Worm (Caenorhabditis elegans) whole organism, dauer: ENCODE measurements around the gene nxf-1.

ENCODE experiments used
- unc-62 ChIP-seq: sonication (generic microtip); optimal IDR thresholded peaks from 2 replicates; lab custom pipeline; 2017; ENCODE audit warnings: missing biosample characterization, missing genetic modification reagents, missing genetic modification characterization

The nxf-1 gene

DNA sequence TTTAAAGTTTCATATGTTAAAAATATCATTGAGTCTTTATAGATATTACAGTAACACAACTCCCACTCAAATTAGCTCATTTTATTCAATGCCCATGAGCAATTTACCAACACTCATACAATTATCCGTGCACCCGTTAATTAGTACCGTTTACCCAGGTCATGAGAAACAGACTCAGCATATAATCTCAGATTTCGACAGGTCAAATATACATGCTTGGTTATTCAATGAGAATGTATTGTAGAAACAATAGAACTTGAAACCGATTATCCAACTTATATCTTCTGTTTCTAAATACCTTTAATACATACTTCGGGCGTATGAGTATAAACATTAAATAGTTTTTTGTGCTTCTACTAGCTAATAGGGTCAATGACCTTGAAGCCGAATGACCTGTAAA is 21.4 kb upstream of the nxf-1 start:
- TF ChIP-seq unc-62 (GFP tag; lab: Kevin White, UChicago), result no peak

DNA sequence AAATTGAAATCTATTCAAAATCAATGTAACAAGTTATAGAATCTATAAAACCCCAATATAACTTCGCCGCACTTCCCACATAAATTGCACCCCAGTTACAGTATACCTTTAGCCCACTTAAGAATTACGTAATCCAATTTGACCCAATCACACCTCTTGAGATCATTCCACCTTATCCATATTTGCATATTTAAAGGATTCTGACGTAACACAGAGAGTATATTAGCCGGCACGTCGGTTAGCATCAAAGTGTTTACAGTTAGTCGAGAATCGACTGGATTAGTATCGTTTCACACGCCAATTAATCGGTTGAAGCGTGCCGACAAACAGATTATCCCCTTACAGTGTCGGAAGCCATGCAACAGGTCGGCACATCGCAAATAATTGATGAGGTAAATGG is 18.8 kb upstream of the nxf-1 start:
- TF ChIP-seq unc-62 (GFP tag; lab: Kevin White, UChicago), result no peak

DNA sequence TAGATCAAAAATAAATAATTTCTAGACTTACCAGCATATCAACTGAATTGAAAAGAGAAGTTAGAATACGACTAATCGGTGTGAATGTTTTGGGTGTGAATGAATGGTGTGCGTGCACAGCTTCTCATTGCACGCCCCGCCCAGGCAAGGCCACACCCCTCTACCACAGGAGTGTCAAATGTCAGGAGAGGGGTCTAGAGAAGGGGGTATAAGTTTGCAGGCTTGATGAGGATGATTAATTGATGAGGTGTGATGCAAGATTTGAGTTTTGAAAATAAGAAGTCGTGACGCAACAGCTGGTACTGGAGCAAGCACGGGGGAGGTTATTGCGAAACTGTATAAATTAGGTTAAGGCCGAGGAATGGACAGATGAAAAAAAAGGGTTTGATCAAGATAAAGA is 17.4 kb upstream of the nxf-1 start, which contains the start of gene egl-1:
Gene egl-1 (minus strand): TSS at position 101 of the 400 bp plus-strand sequence.
- no peak for TF ChIP-seq unc-62 (GFP tag; lab: Kevin White, UChicago)

DNA sequence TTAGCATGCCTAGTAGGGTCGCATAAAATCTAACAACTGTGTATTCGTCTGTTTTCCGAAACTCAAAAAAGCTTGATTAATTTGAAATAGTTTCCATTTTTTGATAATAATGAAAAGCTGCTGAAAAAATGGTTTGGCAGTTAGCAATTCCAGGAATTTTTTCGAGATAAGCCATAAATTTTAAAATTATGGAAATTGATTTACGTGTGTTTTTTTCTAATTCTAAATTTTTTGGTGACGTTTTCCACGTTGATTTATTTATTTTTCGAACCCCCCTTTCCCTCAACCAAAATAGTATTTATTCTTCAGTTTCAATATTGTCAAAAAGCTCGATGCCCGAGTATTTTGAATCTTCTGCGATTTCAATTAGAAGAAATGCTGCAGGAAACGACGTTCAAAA is 14.1 kb upstream of the nxf-1 start, which contains the start of gene F23B12.1:
Gene F23B12.1 (plus strand): TSS at position 301 of the 400 bp plus-strand sequence.
- TF ChIP-seq unc-62 (GFP tag; lab: Kevin White, UChicago), result no peak

DNA sequence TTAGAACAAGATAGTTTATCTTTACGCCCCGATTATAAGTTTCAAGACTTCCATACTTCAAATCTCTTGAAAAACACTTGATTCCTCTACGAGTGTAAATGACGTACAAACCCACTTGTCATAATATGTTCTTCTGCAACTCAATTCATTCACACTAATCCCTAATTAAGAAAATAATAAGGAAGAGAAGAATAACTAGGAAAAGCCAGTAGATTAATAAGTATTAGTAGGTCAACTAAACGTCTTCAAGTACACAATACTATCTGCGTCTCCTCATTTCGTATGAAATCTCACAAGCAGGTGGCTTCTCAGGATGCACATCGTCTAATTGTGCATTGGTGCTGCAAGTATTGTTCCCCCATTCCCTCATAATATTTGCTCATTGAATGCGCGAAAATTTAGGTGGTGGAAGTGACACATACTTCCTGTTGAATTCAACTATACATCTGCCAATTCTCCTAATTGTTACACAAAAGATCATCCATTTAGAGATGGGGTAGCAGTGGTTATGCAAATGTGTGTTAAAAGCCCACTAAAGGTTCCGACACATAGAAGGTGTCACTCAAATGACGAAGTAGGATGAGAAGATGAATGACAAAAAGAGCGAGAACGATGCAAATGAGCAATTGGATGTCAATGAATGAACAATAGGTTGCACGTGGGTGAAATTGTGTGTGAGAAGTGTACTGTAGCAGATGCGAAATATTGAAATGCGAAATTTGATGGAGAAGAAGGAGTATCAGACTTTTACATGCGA is 12.4 kb upstream of the nxf-1 start:
- TF ChIP-seq unc-62 (GFP tag; lab: Kevin White, UChicago), result no peak

DNA sequence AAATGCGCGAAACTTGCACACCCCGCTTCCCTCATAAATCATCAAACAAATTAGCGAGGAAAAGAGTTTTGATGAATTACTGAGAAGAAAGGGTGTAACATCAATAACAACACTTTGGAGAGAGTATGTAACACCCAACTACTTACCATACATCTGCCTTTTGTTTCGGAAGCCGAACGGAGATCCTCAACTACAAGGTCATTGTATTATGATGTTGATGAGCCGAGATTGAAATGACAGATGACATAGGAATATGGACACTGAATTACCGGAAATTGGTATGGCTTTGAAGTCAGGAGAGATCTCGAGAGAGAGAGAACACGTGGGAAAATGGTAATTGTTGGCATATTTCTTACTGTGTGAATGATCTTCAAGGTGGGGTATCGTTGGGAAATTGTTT is 11.2 kb upstream of the nxf-1 start:
- TF ChIP-seq unc-62 (GFP tag; lab: Kevin White, UChicago), result no peak

DNA sequence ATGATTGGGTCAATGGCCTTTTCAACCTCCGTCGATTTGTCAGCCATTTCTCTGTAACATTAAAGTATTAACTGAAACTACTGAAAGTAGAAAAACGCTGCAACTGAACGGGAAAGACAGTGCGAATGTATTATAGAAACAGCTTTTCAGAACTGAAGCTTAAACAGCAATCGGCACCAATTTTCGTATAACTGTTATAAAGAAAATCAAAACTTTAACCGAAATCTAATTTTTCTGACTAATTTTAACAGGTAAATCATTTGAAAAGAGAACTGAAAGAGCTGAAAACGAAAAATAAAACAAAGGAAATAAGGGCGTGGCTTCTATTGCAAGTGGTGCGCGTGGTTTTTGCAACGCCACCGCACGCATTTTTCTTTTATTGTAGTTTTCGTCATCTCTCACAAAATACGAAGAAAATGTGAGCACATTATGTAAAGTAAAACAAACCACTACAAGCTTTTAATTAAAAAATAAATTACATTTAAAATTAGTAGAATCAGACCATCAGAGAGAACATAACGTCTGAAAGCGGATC is 10.2 kb upstream of the nxf-1 start, which contains the start of gene rrsr-1:
Gene rrsr-1 (minus strand): TSS at position 51 of the 535 bp plus-strand sequence.
- no peak for TF ChIP-seq unc-62 (GFP tag; lab: Kevin White, UChicago)

DNA sequence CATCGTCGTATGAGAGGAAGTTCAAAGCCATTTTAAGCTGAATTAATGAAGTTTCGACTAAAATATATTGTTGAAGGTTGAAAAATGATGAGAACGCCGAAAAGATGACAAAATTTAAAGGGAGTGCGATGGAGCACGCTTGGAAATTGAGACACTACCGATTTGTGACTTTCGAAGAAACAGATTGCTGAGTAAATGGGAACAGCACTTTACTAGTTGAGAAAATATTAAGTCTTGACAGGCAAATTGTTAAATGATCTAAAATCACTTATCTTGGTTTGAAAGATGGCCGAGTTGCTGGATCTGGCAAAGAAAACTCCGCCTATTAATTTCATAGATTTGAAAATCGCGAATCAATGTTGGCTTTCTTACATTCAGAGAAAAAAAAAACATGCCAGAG is 8.5 kb upstream of the nxf-1 start, which contains the start of gene rpoa-12:
Gene rpoa-12 (minus strand): TSS at position 37 of the 400 bp plus-strand sequence.
- no peak for TF ChIP-seq unc-62 (GFP tag; lab: Kevin White, UChicago)

DNA sequence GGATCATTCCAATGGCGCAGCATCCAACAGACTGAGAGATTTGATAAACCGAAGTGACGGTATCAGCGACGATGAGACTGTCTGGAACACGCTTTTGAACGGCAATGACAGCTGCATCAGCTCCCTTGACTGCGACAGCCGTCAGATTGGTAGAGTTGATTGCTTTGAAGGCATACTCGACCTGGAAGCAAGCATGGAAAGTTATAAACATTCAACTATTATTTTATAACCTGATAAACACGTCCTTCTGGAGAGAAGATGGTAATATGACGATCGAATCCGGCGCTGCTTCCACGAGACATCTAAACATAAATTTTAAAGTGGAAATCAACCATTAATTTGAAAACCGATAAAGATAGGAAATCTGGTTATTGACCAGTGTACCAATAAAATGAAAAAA is 7.5 kb upstream of the nxf-1 start, which contains the start of gene pas-1:
Gene pas-1 (minus strand): TSS at position 302 of the 400 bp plus-strand sequence.
- TF ChIP-seq unc-62 (GFP tag; lab: Kevin White, UChicago), result no peak

DNA sequence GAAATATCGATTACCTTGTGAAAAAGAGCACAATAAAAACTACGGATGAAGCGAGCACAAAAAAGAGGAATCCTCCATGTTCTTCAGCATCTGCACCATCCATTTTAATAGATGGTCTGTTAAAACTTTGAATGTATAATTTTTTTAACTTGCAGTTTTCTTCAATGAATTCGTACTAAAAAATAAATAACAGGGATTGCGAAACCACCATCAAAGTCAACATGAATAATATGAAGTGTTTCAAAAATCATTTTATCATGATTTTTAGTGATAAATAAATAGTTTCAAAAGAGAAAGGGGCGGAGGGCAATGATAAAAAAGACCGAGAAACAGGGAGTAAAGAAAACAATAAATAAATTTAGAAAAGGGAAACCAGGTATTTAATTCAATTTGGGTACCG is 6.5 kb upstream of the nxf-1 start, which contains the start of gene dhs-22:
Gene dhs-22 (minus strand): TSS at position 116 of the 400 bp plus-strand sequence.
- no peak for TF ChIP-seq unc-62 (GFP tag; lab: Kevin White, UChicago)

DNA sequence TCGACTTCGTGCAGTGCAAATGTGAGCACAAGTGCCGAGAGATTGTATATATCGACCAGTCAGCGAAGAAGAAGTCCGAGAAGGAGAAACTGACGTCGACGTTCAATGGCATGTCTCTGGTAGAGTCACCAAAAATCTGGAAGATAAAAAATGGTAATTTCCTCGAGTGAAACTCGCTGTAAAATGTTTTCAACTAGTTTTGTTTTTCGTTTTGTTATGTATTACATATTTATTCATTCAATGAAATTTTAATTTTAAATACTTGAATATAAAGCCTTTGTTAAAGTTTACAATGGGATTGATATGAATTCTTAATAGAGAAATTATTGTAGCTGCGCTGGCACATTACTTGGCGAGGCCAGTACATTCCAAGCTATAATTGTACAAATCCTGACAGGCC is 5.0 kb upstream of the nxf-1 start:
- TF ChIP-seq unc-62 (GFP tag; lab: Kevin White, UChicago), result no peak

DNA sequence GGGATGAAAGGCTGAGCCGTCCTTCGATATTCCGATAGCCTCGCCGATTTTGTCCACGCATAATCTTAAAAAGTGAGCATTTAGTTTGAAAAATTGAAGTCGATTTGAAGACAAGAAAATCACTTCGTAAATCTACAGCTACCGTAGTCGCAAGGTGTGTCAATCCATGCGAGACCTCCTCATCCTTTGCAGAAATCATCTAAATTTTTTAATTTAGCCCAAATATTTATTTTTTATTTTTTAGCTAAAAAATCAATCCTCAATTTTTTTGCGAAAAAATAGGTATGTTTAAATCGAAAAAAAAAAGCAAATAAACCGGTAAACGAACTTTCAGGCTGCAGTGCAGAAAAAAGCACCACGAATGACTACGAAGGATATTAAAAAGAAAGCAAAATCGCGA is 2.9 kb upstream of the nxf-1 start, which contains the start of the genes nxf-2 and set-31:
Gene nxf-2 (minus strand): TSS at position 101 of the 400 bp plus-strand sequence.
Gene set-31 (plus strand): TSS at position 169 of the 400 bp plus-strand sequence.
- no peak for TF ChIP-seq unc-62 (GFP tag; lab: Kevin White, UChicago)

DNA sequence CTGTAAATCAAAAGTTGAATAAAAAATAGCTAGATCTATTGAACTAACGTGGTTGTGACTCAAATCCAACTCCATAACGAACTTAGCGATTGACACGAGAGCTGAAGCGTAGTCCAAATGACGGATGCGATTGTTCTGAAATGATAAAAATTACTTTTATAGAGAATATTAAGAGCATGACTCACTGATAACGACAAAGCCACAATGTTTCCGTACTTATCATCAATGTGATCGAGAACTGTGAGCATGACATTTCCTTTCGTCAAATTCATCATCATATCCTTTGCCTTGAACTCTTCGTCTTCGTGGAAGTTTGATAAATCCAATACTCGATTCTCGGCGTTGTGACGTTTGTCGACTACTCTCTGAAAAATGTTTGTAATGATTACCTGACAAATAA is 782 bp downstream of the nxf-1 start:
- TF ChIP-seq unc-62 (GFP tag; lab: Kevin White, UChicago), result no peak

DNA sequence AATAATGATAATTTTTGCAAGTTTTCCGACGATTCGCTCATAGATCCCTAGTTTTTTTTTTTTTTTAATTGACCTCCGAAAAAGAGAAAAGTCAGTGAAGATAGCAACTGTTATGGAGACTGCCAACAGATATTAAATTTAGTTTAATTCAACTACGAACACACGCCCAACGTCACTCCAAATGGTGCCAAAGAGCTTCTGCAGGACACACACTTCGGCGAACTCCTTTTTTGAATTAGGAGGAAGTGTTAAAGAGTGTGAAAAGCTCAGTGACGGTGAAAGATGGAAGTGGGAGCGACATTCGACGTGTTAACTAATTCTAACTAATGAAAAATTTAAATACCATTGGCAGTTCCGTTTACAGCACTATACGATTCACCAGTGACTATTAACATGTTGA is 2.8 kb downstream of the nxf-1 start:
- TF ChIP-seq unc-62 (GFP tag; lab: Kevin White, UChicago), result no peak

DNA sequence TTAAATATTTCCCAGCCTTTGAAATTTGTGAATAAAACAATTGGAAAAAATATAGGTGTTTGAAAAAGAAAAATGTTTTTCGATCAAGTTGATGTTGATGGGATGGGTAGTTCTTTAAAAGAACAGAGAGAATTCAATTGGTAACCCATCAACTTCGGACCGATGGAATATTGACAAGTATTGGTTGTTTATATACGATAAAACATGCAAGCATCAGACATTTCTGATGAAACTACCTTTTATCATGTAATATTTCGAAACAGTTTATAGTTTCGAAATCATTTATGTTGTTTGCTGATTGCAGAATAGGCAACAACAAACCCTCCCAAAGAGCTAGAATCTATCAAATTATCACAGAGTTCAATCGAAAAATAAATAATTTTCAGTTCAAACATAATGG is 4.9 kb downstream of the nxf-1 start:
- no peak for TF ChIP-seq unc-62 (GFP tag; lab: Kevin White, UChicago)

DNA sequence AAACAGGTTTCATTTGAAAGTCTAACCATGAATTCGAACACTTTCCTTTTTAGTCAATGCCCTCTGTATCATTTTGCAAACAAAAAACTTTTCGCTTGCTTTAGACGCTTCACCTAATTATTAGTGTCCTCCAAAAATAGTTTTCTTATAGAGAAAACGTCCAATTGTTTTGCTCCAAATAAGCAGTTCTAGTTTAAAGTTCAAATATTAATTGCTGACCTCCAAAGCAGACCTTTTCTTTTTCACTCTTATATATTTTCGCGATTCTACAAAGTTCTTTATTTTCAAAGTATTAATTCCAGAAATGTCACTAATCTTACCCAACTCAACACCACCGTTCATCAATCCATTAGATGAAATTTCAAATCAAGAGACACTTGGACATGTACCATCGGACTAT is 6.0 kb downstream of the nxf-1 start, which contains the start of gene gnrr-2:
Gene gnrr-2 (plus strand): TSS at position 301 of the 400 bp plus-strand sequence.
- TF ChIP-seq unc-62 (GFP tag; lab: Kevin White, UChicago), result no peak
